Fruit fly (Drosophila melanogaster) whole organism, embryonic: ENCODE measurements around the gene Ada2a.

Experiments used
- Awh ChIP-seq: fragments of 200-800 bp; sonication (Bioruptor generic); IDR thresholded peaks from 2 replicates; pipeline ENCODE4, ENCODE4 v1.3.6; 2022; ENCODE audit warnings: missing biosample characterization, missing genetic modification characterization
- B-H1 ChIP-seq: fragments of 200-800 bp; sonication (Bioruptor generic); IDR thresholded peaks from 3 replicates; pipeline ENCODE4 v1.3.6; 2022; ENCODE audit warnings: missing biosample characterization, missing genetic modification characterization
- Blimp-1 ChIP-seq: fragments of 200-800 bp; sonication (Bioruptor generic); optimal IDR thresholded peaks from 3 replicates; lab custom pipeline; 2018; ENCODE audit warnings: missing biosample characterization, missing genetic modification characterization, mild to moderate bottlenecking, moderate library complexity, missing genetic modification reagents
- Bteb2 ChIP-seq: fragments of 200-800 bp; sonication (Bioruptor generic); optimal IDR thresholded peaks from 2 replicates; lab custom pipeline; 2016; ENCODE audit warnings: missing biosample characterization, missing genetic modification characterization
- CG10543 ChIP-seq: fragments of 200-800 bp; sonication (Bioruptor generic); optimal IDR thresholded peaks from 3 replicates; lab custom pipeline; 2017; ENCODE audit warnings: missing biosample characterization, mild to moderate bottlenecking, missing genetic modification characterization, moderate library complexity
- CG10959 ChIP-seq: fragments of 200-800 bp; sonication (Bioruptor generic); IDR thresholded peaks from 2 replicates; pipeline ENCODE4 v1.3.6; 2022; ENCODE audit warnings: missing biosample characterization, missing genetic modification characterization
- CG11085 ChIP-seq: fragments of 200-800 bp; sonication (Bioruptor generic); IDR thresholded peaks from 2 replicates; pipeline ENCODE4 v1.3.6; 2022; ENCODE audit warnings: missing biosample characterization, missing genetic modification characterization
- CG11560 ChIP-seq: fragments of 200-800 bp; sonication (Bioruptor generic); IDR thresholded peaks from 3 replicates; pipeline ENCODE4 v1.3.6; 2022; ENCODE audit warnings: missing biosample characterization, missing genetic modification characterization
- CG12071 ChIP-seq: fragments of 200-800 bp; sonication (Bioruptor generic); optimal IDR thresholded peaks from 3 replicates; lab custom pipeline; 2018; ENCODE audit warnings: missing biosample characterization, mild to moderate bottlenecking, missing genetic modification characterization
- CG1233 ChIP-seq: fragments of 200-800 bp; sonication (Bioruptor generic); optimal IDR thresholded peaks from 4 replicates; lab custom pipeline; 2018; ENCODE audit warnings: missing biosample characterization, mild to moderate bottlenecking, missing genetic modification characterization
- CG12391 ChIP-seq: fragments of 200-800 bp; sonication (Bioruptor generic); optimal IDR thresholded peaks from 3 replicates; lab custom pipeline; 2018; ENCODE audit warnings: missing biosample characterization, mild to moderate bottlenecking, missing genetic modification characterization, moderate library complexity
- CG13296 ChIP-seq: fragments of 200-800 bp; sonication (Bioruptor generic); optimal IDR thresholded peaks from 3 replicates; lab custom pipeline; 2018; ENCODE audit warnings: missing biosample characterization, mild to moderate bottlenecking, missing genetic modification characterization
- CG1529 ChIP-seq: fragments of 200-800 bp; sonication (Bioruptor generic); optimal IDR thresholded peaks from 3 replicates; lab custom pipeline; 2018; ENCODE audit warnings: missing biosample characterization, missing genetic modification characterization
- CG15514 ChIP-seq: fragments of 200-800 bp; sonication (Bioruptor generic); optimal IDR thresholded peaks from 3 replicates; lab custom pipeline; 2017; ENCODE audit warnings: missing biosample characterization, missing genetic modification characterization, mild to moderate bottlenecking, moderate library complexity, missing genetic modification reagents
- CG18764 ChIP-seq: fragments of 200-800 bp; sonication (Bioruptor generic); optimal IDR thresholded peaks from 3 replicates; lab custom pipeline; 2016; ENCODE audit warnings: missing biosample characterization, missing genetic modification characterization
- CG2875 ChIP-seq: fragments of 200-800 bp; sonication (Bioruptor generic); optimal IDR thresholded peaks from 2 replicates; lab custom pipeline; 2017; ENCODE audit warnings: missing biosample characterization, mild to moderate bottlenecking, missing genetic modification characterization, missing genetic modification reagents
- CG2889 ChIP-seq: fragments of 200-800 bp; sonication (Bioruptor generic); IDR thresholded peaks from 3 replicates; pipeline ENCODE4 v1.3.6; 2022; ENCODE audit warnings: missing biosample characterization, missing genetic modification characterization
- CG30431 ChIP-seq: fragments of 200-800 bp; sonication (Bioruptor generic); optimal IDR thresholded peaks from 2 replicates; lab custom pipeline; 2017; ENCODE audit warnings: missing biosample characterization, missing genetic modification characterization
- CG31388 ChIP-seq: fragments of 200-800 bp; sonication (Bioruptor generic); optimal IDR thresholded peaks from 2 replicates; lab custom pipeline; 2016; ENCODE audit warnings: missing biosample characterization, missing genetic modification characterization
- CG31441 ChIP-seq: fragments of 200-800 bp; sonication (Bioruptor generic); IDR thresholded peaks from 2 replicates; pipeline ENCODE4 v1.3.6; 2022; ENCODE audit warnings: missing biosample characterization, missing genetic modification characterization
- CG3281 ChIP-seq: fragments of 200-800 bp; sonication (Bioruptor generic); optimal IDR thresholded peaks from 3 replicates; lab custom pipeline; 2017; ENCODE audit warnings: missing biosample characterization, mild to moderate bottlenecking, missing genetic modification characterization
- CG3995 ChIP-seq: fragments of 200-800 bp; sonication (Bioruptor generic); optimal IDR thresholded peaks from 3 replicates; lab custom pipeline; 2016; ENCODE audit warnings: missing biosample characterization, missing genetic modification characterization
- CG42726 ChIP-seq: fragments of 200-800 bp; sonication (Bioruptor generic); IDR thresholded peaks from 2 replicates; pipeline ENCODE4 v1.3.6; 2022; ENCODE audit warnings: missing biosample characterization, missing genetic modification characterization; ENCODE audit not compliant: partially characterized antibody
- CG6765 ChIP-seq: fragments of 200-800 bp; sonication (Bioruptor generic); optimal IDR thresholded peaks from 3 replicates; lab custom pipeline; 2017; ENCODE audit warnings: missing biosample characterization, mild to moderate bottlenecking, missing genetic modification characterization
- CG7928 ChIP-seq: fragments of 200-800 bp; sonication (Bioruptor generic); optimal IDR thresholded peaks from 2 replicates; lab custom pipeline; 2017; ENCODE audit warnings: missing biosample characterization, mild to moderate bottlenecking, missing genetic modification characterization
- CG8089 ChIP-seq: fragments of 200-800 bp; sonication (Bioruptor generic); optimal IDR thresholded peaks from 3 replicates; lab custom pipeline; 2016; ENCODE audit warnings: missing biosample characterization, missing genetic modification characterization
- CG8281 ChIP-seq: fragments of 200-800 bp; sonication (Bioruptor generic); optimal IDR thresholded peaks from 2 replicates; lab custom pipeline; 2018; ENCODE audit warnings: missing biosample characterization, mild to moderate bottlenecking, missing genetic modification characterization, moderate library complexity
- Camta ChIP-seq: fragments of 200-800 bp; sonication (Bioruptor generic); optimal IDR thresholded peaks from 2 replicates; lab custom pipeline; 2016; ENCODE audit warnings: missing biosample characterization, missing genetic modification characterization
- CkIIα-i1 ChIP-seq: fragments of 200-800 bp; sonication (Bioruptor generic); IDR thresholded peaks from 2 replicates; pipeline ENCODE4 v1.3.6; 2022; ENCODE audit warnings: missing biosample characterization, missing genetic modification characterization
- CoRest ChIP-seq: fragments of 200-800 bp; sonication (Bioruptor generic); optimal IDR thresholded peaks from 3 replicates; lab custom pipeline; 2018; ENCODE audit warnings: missing biosample characterization, mild to moderate bottlenecking, missing genetic modification characterization, moderate library complexity
- Deaf1 ChIP-seq: fragments of 200-800 bp; optimal IDR thresholded peaks from 3 replicates; lab custom pipeline; 2019; ENCODE audit warnings: missing biosample characterization, mild to moderate bottlenecking, missing genetic modification characterization, moderate library complexity
- Hr3 ChIP-seq: fragments of 200-800 bp; sonication (Bioruptor generic); optimal IDR thresholded peaks from 3 replicates; lab custom pipeline; 2016; ENCODE audit warnings: missing biosample characterization, missing genetic modification characterization
- Max ChIP-seq: fragments of 200-800 bp; sonication (Bioruptor generic); optimal IDR thresholded peaks from 2 replicates; lab custom pipeline; 2016; ENCODE audit warnings: missing biosample characterization, mild to moderate bottlenecking, missing genetic modification characterization
- Optix ChIP-seq: fragments of 200-800 bp; sonication (Bioruptor generic); IDR thresholded peaks from 3 replicates; pipeline ENCODE4 v1.3.6; 2022; ENCODE audit warnings: missing biosample characterization, missing genetic modification characterization
- Sry-δ ChIP-seq: fragments of 200-800 bp; sonication (Bioruptor generic); optimal IDR thresholded peaks from 2 replicates; lab custom pipeline; 2016; ENCODE audit warnings: missing biosample characterization, missing genetic modification characterization
- ara ChIP-seq: fragments of 200-800 bp; sonication (Bioruptor generic); IDR thresholded peaks from 2 replicates; pipeline ENCODE4 v1.3.6; 2022; ENCODE audit warnings: missing biosample characterization, missing genetic modification characterization
- bcd ChIP-seq: fragments of 200-800 bp; sonication (Bioruptor generic); optimal IDR thresholded peaks from 2 replicates; lab custom pipeline; 2017; ENCODE audit warnings: missing biosample characterization, mild to moderate bottlenecking, missing genetic modification characterization
- ci ChIP-seq: fragments of 200-800 bp; sonication (Bioruptor generic); IDR thresholded peaks from 3 replicates; pipeline ENCODE4 v1.3.6; 2022; ENCODE audit warnings: missing biosample characterization, missing genetic modification characterization
- dm ChIP-seq: fragments of 200-800 bp; sonication (Bioruptor generic); optimal IDR thresholded peaks from 3 replicates; lab custom pipeline; 2016; ENCODE audit warnings: missing biosample characterization, missing genetic modification characterization
- dmrt99B ChIP-seq: fragments of 200-800 bp; sonication (Bioruptor generic); optimal IDR thresholded peaks from 2 replicates; lab custom pipeline; 2018; ENCODE audit warnings: missing biosample characterization, mild to moderate bottlenecking, missing genetic modification characterization, moderate library complexity
- emc ChIP-seq: fragments of 200-800 bp; sonication (Bioruptor generic); optimal IDR thresholded peaks from 2 replicates; lab custom pipeline; 2016; ENCODE audit warnings: missing biosample characterization, missing genetic modification characterization
- fd3F ChIP-seq: fragments of 200-800 bp; sonication (Bioruptor generic); optimal IDR thresholded peaks from 2 replicates; lab custom pipeline; 2018; ENCODE audit warnings: missing biosample characterization, mild to moderate bottlenecking, missing genetic modification characterization, moderate library complexity
- ind ChIP-seq: fragments of 200-800 bp; sonication (Bioruptor generic); optimal IDR thresholded peaks from 3 replicates; lab custom pipeline; 2016; ENCODE audit warnings: missing biosample characterization, missing genetic modification characterization
- klu ChIP-seq: fragments of 200-800 bp; sonication (Bioruptor generic); IDR thresholded peaks from 2 replicates; pipeline ENCODE4 v1.3.6; 2022; ENCODE audit warnings: missing biosample characterization, missing genetic modification characterization
- lmd ChIP-seq: fragments of 200-800 bp; sonication (Bioruptor generic); IDR thresholded peaks from 2 replicates; pipeline ENCODE4 v1.3.6; 2022; ENCODE audit warnings: missing biosample characterization, missing genetic modification characterization
- maf-S ChIP-seq: fragments of 200-800 bp; sonication (Bioruptor generic); optimal IDR thresholded peaks from 2 replicates; lab custom pipeline; 2016; ENCODE audit warnings: missing biosample characterization, missing genetic modification characterization
- nerfin-2 ChIP-seq: fragments of 200-800 bp; sonication (Bioruptor generic); IDR thresholded peaks from 2 replicates; pipeline ENCODE4 v1.3.6; 2022; ENCODE audit warnings: missing biosample characterization, missing genetic modification characterization; ENCODE audit not compliant: partially characterized antibody
- odd ChIP-seq: fragments of 200-800 bp; sonication (Bioruptor generic); optimal IDR thresholded peaks from 2 replicates; lab custom pipeline; 2017; ENCODE audit warnings: missing biosample characterization, mild to moderate bottlenecking, missing genetic modification characterization
- twi ChIP-seq: fragments of 200-800 bp; optimal IDR thresholded peaks from 2 replicates; lab custom pipeline; 2019; ENCODE audit warnings: missing biosample characterization, mild to moderate bottlenecking, missing genetic modification characterization, moderate library complexity
- yki ChIP-seq: fragments of >200 bp; optimal IDR thresholded peaks from 3 replicates; lab custom pipeline; 2018
- zen2 ChIP-seq: fragments of 200-800 bp; sonication (Bioruptor generic); IDR thresholded peaks from 3 replicates; pipeline ENCODE4 v1.3.6; 2022; ENCODE audit warnings: missing biosample characterization, missing genetic modification characterization; ENCODE audit not compliant: partially characterized antibody
- zfh1 ChIP-seq: fragments of 200-800 bp; sonication (Bioruptor generic); IDR thresholded peaks from 3 replicates; pipeline ENCODE4 v1.3.6; 2022; ENCODE audit warnings: missing biosample characterization, missing genetic modification characterization

Ada2a gene

DNA sequence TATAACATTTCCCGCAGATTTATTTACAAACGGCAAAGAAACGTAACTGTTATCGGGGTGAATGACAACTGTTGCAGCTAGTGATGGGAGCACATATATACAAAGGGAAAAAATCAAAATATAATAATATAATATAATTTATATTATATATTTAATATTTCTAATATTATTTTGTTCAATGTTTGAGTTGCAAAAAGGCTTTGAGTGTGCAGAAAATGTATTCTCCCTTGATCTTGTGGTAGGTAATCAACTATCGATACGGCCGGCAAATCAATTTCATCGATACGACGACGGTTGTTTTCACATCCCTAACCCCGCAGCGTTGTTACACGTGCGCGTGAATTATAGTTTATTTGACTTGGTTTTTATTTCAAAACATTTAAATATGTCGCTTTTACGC, 31.9 kb downstream of the Ada2a start, which contains the start of the genes mTerf5 and Non3 (continued):
- TF ChIP-seq B-H1 (no peak), ara (no peak), CG12391 (peak; percentile 84), klu (GFP tag; lab: Robert Waterston, UW) (no peak), CG1233 (GFP tag; lab: Kevin White, UChicago) (no peak), CkIIα-i1 (GFP tag; lab: Robert Waterston, UW) (no peak), Camta (no peak), Bteb2 (GFP tag; lab: Kevin White, UChicago) (no peak), twi (tag; lab: Kevin White, UChicago) (peak; percentile 40), fd3F (GFP tag; lab: Kevin White, UChicago) (peak; percentile 23), CG15514 (GFP tag; lab: Kevin White, UChicago) (peak; percentile 62), odd (GFP tag; lab: Kevin White, UChicago) (peak; percentile 33), Sry-δ (GFP tag; lab: Kevin White, UChicago) (peak; percentile 85), ci (peak; percentile 46; the same call in 1 of the 3 replicates), bcd (GFP tag; lab: Kevin White, UChicago) (peak; percentile 44), Max (GFP tag; lab: Kevin White, UChicago) (peak; percentile 82), yki (lab: Kevin White, UChicago) (no peak), CG31441 (GFP tag; lab: Robert Waterston, UW) (peak; percentile 64), CG3995 (GFP tag; lab: Kevin White, UChicago) (no peak), CG1529 (GFP tag; lab: Kevin White, UChicago) (no peak), CG18764 (peak; percentile 47), Hr3 (peak; percentile 73), CG30431 (GFP tag; lab: Kevin White, UChicago) (peak; percentile 12), CG13296 (peak; percentile 68), CG31388 (peak; percentile 10), lmd (GFP tag; lab: Robert Waterston, UW) (peak; percentile 37; the same call in 1 of the 2 replicates), CG2889 (GFP tag; lab: Robert Waterston, UW) (no peak), nerfin-2 (GFP tag; lab: Robert Waterston, UW) (peak; percentile 72), Awh (GFP tag; lab: Robert Waterston, UW) (no peak), CG10959 (no peak), Optix (GFP tag; lab: Robert Waterston, UW) (peak; percentile 37; the same call in 1 of the 3 replicates), CG2875 (peak; percentile 2), CG11560 (tag; lab: Robert Waterston, UW) (no peak), Blimp-1 (peak; percentile 54), Deaf1 (tag; lab: Kevin White, UChicago) (no peak), CoRest (tag; lab: Kevin White, UChicago) (peak; percentile 69), zen2 (GFP tag; lab: Robert Waterston, UW) (peak; percentile 83; the same call in 2 of the 3 replicates), CG8281 (no peak), maf-S (GFP tag; lab: Kevin White, UChicago) (no peak), CG11085 (GFP tag; lab: Robert Waterston, UW) (no peak), zfh1 (GFP tag; lab: Robert Waterston, UW) (peak; percentile 58; the same call in 1 of the 3 replicates), CG6765 (no peak), emc (GFP tag; lab: Kevin White, UChicago) (no peak), ind (peak; percentile 68), CG7928 (GFP tag; lab: Kevin White, UChicago) (no peak), CG12071 (GFP tag; lab: Kevin White, UChicago) (no peak), dm (GFP tag; lab: Kevin White, UChicago) (peak; percentile 88), CG42726 (GFP tag; lab: Robert Waterston, UW) (0 out of 2 replicates have a peak, but pooled peaks have one; percentile 43), CG3281 (GFP tag; lab: Kevin White, UChicago) (peak; percentile 59), CG10543 (peak; percentile 33), CG8089 (GFP tag; lab: Kevin White, UChicago) (no peak), dmrt99B (tag; lab: Kevin White, UChicago) (no peak)
